Fruit fly (Drosophila melanogaster): Measurements from ENCODE around the gene CG14451.
"Not testable (repeated sequence)": the region's sequence is repeated elsewhere in the genome, so short reads cannot be mapped to it uniquely, and the experiment has no call there.

Gene CG14451

DNA sequence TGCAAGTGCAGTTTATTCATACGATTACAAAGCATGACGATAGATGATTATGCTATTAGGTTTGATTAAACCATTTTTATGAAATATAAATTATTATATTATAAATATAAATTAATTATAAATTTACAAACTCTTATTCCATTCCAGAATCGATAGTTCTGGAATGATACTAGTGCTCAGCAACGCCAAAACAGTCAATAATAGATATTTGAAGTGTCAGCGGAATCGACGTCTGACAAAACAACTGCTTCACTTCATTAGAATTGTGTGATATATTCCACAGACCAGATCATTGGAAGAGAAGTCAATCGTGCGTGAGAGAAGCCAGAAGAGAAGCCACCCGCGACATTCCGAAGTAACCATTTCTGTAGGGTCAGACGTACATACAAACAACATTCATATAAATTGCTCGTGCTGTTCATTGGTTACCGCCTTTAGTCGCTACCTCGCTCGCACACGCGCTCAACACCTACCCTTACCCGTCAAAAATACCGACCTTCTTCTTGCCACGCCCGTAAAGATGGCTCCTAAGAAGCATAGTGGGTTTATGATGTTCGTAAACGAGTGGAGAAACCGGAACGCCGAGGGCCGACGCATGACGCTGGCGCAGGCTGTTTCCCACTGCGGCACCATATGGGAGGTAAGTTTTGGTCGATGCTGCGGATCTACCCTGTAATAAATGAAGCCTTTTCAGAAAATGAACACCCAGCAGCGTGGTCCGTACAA, 2.3 kb upstream of the CG14451 start:
- TF ChIP-seq Dll (optimal IDR thresholded peaks at IDR 0.05) (no peak), EcR (GFP tag; optimal IDR thresholded peaks at IDR 0.05) (no peak), CG8478 (optimal IDR thresholded peaks at IDR 0.05) (no peak), usp (GFP tag; optimal IDR thresholded peaks at IDR 0.05) (no peak), psq (optimal IDR thresholded peaks at IDR 0.05) (no peak)

DNA sequence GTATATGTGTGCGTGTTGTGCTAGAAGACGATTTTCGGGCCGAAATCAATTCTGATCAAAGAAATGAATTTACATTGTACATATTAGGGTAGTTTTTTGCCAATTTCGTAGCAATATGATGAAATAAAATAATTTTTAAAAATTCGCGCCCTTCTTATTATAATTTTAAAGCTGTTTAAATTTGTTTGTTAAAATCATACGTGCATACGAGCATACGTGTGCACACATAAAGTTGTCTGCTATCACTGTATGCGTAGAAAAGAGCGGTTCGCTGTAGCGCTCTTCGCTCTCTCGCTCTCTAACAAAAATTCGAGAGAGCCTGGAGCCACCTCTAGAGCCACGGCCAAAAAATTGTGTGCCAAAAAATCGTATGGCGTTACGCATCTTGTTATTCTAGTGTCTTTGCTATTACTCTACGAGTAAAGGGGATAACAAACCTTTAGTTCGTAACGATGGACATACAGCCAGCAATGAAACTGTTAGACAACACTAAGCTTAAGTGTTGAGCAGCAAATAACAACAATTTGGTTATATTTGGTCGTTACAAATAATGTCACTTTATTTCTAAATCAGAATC, 1.1 kb downstream of the CG14451 start, which contains the start of gene mael:
TSS of gene mael (plus strand) at position 510 of the 577 bp plus-strand sequence.
- not testable (repeated sequence) for TF ChIP-seq Dll (optimal IDR thresholded peaks at IDR 0.05); EcR (GFP tag; optimal IDR thresholded peaks at IDR 0.05); CG8478 (optimal IDR thresholded peaks at IDR 0.05)

DNA sequence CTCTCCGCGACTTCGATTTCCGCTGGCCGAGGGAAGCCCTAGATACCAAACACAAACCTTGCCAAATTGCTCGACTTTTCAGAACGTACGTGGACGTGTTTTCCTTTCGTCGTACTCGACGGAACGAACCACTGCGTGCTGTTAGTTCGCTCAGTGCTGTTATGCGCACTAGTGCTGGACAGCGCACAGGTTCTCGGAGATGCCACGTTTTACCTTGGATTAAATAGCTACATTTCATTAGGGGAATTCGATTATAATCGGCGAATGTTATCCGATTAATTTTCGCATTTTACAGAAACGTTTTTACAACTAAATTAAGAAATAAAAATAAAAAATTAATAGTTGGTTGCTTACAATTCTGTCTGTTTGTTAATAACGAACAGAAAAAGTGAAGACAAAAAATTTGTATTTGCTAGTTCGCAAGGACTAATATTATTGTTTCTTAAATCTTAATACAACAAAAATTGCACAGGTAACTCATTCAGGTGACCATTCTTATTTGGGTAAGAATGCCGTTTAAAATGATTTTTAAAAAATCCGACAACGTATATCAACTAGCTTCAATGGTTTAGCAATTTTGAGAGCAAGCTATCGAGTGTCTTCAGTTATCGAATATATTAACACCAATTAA, 4.6 kb downstream of the CG14451 start, which contains the start of the genes ArfGAP3 and CG32452:
TSS of gene ArfGAP3 (minus strand) at position 441 of the 631 bp plus-strand sequence.
TSS of gene CG32452 (plus strand) at position 592 of the 631 bp plus-strand sequence.
- no peak for TF ChIP-seq psq (optimal IDR thresholded peaks at IDR 0.05)
- TF ChIP-seq pan (optimal IDR thresholded peaks at IDR 0.05), result no peak
- TF ChIP-seq Dll (optimal IDR thresholded peaks at IDR 0.05), result no peak
- no peak for TF ChIP-seq CG8478 (optimal IDR thresholded peaks at IDR 0.05)
- no peak for TF ChIP-seq usp (GFP tag; optimal IDR thresholded peaks at IDR 0.05)

DNA sequence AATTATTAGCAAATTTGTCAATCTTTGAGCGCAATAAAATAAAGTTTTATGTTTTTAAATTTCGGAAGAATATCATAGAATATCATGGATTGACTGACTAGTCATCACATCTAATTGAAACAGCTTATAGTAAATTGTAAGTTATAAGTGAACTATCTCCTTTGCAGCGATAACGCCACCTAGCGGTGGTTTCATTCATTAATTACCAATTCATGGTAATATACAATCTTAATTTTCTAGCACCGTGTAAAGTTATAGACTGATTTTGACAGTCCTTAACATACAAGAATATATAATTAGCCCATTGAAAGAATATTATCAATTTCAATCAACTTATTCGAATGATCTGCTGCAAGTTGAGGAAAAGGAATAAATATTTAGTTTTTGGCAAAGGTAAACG, 8.3 kb downstream of the CG14451 start:
- TF ChIP-seq CG8478 (optimal IDR thresholded peaks at IDR 0.05) (no peak), pan (optimal IDR thresholded peaks at IDR 0.05) (no peak), usp (GFP tag; optimal IDR thresholded peaks at IDR 0.05) (no peak), EcR (GFP tag; optimal IDR thresholded peaks at IDR 0.05) (no peak), psq (optimal IDR thresholded peaks at IDR 0.05) (no peak), Dll (optimal IDR thresholded peaks at IDR 0.05) (no peak)

DNA sequence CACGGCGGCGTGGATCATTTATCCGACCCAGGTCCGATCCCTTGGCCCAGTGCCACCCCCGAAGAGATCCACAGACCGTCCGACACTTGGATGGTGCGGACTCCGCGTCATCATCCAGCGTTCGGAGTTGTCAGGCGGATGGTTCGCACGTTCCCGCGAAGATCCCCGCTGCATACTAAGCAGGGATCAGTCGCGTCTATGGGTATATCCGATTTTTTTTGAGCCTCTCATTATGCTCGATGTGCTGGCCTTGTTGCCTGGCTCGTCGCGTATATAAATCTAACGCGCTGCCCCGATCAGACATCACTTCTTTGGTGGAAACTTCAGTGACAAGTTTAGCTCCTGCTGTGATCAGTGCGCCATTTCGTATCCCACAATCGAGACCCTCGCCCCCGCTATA, 10.0 kb downstream of the CG14451 start, which contains the start of gene CG11370:
TSS of gene CG11370 (plus strand) at position 301 of the 400 bp plus-strand sequence.
- TF ChIP-seq pan (optimal IDR thresholded peaks at IDR 0.05) (no peak), Dll (optimal IDR thresholded peaks at IDR 0.05) (no peak), psq (optimal IDR thresholded peaks at IDR 0.05) (no peak), CG8478 (optimal IDR thresholded peaks at IDR 0.05) (no peak), EcR (GFP tag; optimal IDR thresholded peaks at IDR 0.05) (no peak), usp (GFP tag; optimal IDR thresholded peaks at IDR 0.05) (no peak)

DNA sequence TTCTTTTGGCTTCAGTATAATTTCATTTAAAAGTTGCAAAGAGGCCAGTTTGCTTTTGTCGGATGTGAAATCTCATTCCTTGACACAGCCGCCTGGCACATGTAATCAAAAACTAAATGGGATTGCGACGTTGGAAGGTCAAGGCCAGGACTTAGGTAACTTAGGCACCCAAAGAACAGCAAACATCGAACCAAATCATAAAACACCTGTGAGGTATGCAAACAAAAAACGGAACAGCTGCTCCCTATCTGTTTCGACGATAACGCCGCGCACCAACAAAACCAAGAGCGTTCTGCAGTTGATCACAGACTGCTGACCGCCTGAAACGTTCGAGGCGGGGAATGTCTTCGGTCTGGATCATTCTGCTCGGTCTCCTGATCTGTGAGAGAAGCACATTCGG, 22.8 kb downstream of the CG14451 start, which contains the start of gene CG45116:
TSS of gene CG45116 (plus strand) at position 301 of the 400 bp plus-strand sequence.
- no peak for TF ChIP-seq Dll (optimal IDR thresholded peaks at IDR 0.05)
- TF ChIP-seq CG8478 (optimal IDR thresholded peaks at IDR 0.05), result no peak
- TF ChIP-seq usp (GFP tag; optimal IDR thresholded peaks at IDR 0.05), result no peak
- TF ChIP-seq psq (optimal IDR thresholded peaks at IDR 0.05), result no peak
- TF ChIP-seq pan (optimal IDR thresholded peaks at IDR 0.05), result no peak
- TF ChIP-seq EcR (GFP tag; optimal IDR thresholded peaks at IDR 0.05), result no peak

DNA sequence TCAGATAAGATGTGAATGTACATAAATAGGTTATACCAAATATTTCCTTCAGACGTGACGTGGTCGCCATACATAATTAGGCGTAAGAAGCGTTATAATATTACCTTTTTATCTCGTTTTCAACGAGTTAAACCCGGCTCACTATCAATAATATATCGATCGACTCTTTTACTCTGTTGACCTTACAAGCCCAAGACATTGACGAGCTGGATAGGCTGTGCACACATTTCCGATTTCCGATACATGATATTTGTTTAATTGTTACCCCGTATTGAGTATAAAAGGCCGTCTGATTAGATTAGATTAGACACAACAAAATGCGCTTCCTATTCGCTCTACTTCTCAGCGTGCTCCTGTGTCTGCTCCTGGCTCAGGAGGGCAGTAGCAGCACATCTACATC, 25.0 kb downstream of the CG14451 start, which contains the start of gene CG32453:
TSS of gene CG32453 (plus strand) at position 301 of the 400 bp plus-strand sequence.
- not testable (repeated sequence) for TF ChIP-seq pan (optimal IDR thresholded peaks at IDR 0.05); EcR (GFP tag; optimal IDR thresholded peaks at IDR 0.05); Dll (optimal IDR thresholded peaks at IDR 0.05)

DNA sequence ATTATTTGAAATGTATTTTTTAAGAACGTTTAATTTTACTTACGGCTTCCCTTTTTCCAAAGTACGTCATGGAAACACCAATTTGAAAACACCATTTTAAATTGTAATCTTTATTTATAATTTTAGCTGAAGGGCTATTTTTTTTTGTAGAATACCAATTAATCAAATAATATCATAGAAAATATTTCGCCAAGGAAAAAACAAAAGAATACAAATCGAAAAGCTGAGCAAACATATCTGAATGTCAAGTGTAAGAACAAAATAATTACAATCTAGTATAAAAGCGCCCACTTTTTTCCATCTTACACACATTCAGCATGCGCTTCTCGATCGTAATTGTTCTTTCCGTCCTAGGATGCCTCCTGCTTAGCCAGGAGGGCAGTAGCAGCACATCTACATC, 26.2 kb downstream of the CG14451 start, which contains the start of gene CG14452:
TSS of gene CG14452 (plus strand) at position 301 of the 400 bp plus-strand sequence.
- no peak for TF ChIP-seq EcR (GFP tag; optimal IDR thresholded peaks at IDR 0.05)
- no peak for TF ChIP-seq CG8478 (optimal IDR thresholded peaks at IDR 0.05)
- no peak for TF ChIP-seq psq (optimal IDR thresholded peaks at IDR 0.05)
- no peak for TF ChIP-seq pan (optimal IDR thresholded peaks at IDR 0.05)
- no peak for TF ChIP-seq usp (GFP tag; optimal IDR thresholded peaks at IDR 0.05)
- no peak for TF ChIP-seq Dll (optimal IDR thresholded peaks at IDR 0.05)

DNA sequence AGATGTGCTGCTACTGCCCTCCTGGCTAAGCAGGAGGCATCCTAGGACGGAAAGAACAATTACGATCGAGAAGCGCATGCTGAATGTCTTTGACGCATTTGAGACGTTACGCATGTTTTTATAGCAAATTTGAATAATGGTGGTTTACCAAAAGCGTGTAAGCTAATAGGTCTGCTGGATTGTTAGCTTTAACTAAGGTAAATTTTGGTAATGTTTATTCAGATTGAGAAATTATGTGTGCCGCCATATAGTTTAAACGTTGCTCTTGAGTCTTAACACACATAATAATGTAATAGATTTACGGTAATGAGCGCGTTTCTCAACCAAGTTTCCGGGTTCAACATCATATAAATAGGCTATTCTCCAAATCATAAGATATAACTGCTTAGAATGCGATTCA, 28.2 kb downstream of the CG14451 start, which contains the start of the genes CG12546 and CG14453:
TSS of gene CG12546 (minus strand) at position 101 of the 400 bp plus-strand sequence.
TSS of gene CG14453 (plus strand) at position 372 of the 400 bp plus-strand sequence.
- TF ChIP-seq usp (GFP tag; optimal IDR thresholded peaks at IDR 0.05), result no peak
- TF ChIP-seq CG8478 (optimal IDR thresholded peaks at IDR 0.05), result no peak
- TF ChIP-seq EcR (GFP tag; optimal IDR thresholded peaks at IDR 0.05), result no peak
- no peak for TF ChIP-seq pan (optimal IDR thresholded peaks at IDR 0.05)
- no peak for TF ChIP-seq Dll (optimal IDR thresholded peaks at IDR 0.05)
- no peak for TF ChIP-seq psq (optimal IDR thresholded peaks at IDR 0.05)

DNA sequence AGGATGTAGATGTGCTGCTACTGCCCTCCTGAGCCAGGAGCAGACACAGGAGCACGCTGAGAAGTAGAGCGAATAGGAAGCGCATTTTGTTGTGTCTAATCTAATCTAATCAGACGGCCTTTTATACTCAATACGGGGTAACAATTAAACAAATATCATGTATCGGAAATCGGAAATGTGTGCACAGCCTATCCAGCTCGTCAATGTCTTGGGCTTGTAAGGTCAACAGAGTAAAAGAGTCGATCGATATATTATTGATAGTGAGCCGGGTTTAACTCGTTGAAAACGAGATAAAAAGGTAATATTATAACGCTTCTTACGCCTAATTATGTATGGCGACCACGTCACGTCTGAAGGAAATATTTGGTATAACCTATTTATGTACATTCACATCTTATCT, 29.5 kb downstream of the CG14451 start, which contains the start of gene CG14454:
TSS of gene CG14454 (minus strand) at position 101 of the 400 bp plus-strand sequence.
- not testable (repeated sequence) for TF ChIP-seq EcR (GFP tag; optimal IDR thresholded peaks at IDR 0.05); usp (GFP tag; optimal IDR thresholded peaks at IDR 0.05); psq (optimal IDR thresholded peaks at IDR 0.05)

DNA sequence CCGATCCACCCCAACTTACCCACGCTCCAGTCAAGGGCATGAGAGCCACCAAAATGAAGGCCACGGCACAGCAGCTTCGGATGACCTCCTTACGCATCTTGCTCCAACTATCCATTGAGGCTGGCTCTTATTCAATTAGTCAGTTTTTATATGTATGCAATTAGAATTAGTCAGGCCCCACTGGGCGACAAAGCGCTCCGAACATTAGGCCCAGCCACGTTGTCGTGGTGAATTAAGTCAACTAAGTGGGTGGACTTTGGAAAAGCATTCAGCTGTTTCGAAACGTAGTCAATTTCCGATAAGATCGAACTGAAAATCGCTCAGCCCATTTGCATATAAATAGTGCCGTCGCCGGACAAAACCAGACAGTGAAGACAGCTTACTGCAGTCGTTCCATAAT, 34.9 kb downstream of the CG14451 start, which contains the start of the genes CG14455 and CG14456:
TSS of gene CG14455 (minus strand) at position 101 of the 400 bp plus-strand sequence.
TSS of gene CG14456 (plus strand) at position 236 of the 400 bp plus-strand sequence.
- TF ChIP-seq CG8478 (optimal IDR thresholded peaks at IDR 0.05), result no peak
- TF ChIP-seq EcR (GFP tag; optimal IDR thresholded peaks at IDR 0.05), result no peak
- TF ChIP-seq Dll (optimal IDR thresholded peaks at IDR 0.05), result no peak
- no peak for TF ChIP-seq usp (GFP tag; optimal IDR thresholded peaks at IDR 0.05)
- no peak for TF ChIP-seq pan (optimal IDR thresholded peaks at IDR 0.05)
- TF ChIP-seq psq (optimal IDR thresholded peaks at IDR 0.05), result no peak

All from whole organism.